Fruit fly (Drosophila melanogaster) S2 (cell line): ENCODE data around the gene CG10214.

Source experiments
- CG8478 ChIP-seq: fragments of >200 bp; optimal IDR thresholded peaks from 2 replicates; lab custom pipeline; 2018
- CTCF ChIP-seq, 2 experiments: fragments of >200 bp; optimal IDR thresholded peaks; 2 replicates each; lab custom pipeline; 2018

CG10214 gene

dm6 chr3R:23722680-23723372 lies 44.5 kb downstream of the CG10214 start, which contains the start of gene CG10365:
TSS of gene CG10365 (plus strand) at chr3R:23723331.
- TF ChIP-seq CTCF (optimal IDR thresholded peaks at IDR 0.05; lab: Kevin White, UChicago), result no peak

- TF ChIP-seq CTCF (optimal IDR thresholded peaks at IDR 0.05; lab: Kevin White, UChicago) (peak; percentile 54 to 90), CG8478 (lab: Kevin White, UChicago) (no peak)
These were observed 45.4 kb downstream of the CG10214 start for dm6 chr3R:23721936-23722335.

DNA sequence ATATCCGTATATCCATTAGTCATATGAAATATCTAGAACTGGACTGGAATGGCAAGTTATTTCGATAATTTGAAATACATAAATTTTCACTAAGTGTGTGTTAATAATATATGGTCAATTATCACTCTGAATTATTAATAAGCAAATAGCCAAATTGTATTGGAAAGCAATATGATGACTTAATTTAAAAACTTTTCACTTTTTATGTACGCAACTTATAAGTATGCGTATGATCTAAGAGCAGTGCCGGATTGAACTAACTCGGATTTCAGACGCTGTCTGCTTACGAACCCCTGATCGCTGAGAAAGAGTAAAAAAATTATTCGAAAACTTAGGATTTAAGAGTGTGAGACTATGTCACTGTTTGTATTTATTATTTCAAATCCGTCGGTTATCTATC lies 45.8 kb downstream of the CG10214 start, which contains the start of gene CG10232:
Gene CG10232, minus strand, starts transcription at position 101 of the 400 bp plus-strand sequence.
- TF ChIP-seq CG8478 (lab: Kevin White, UChicago), result no peak
- no peak for TF ChIP-seq CTCF (optimal IDR thresholded peaks at IDR 0.05; lab: Kevin White, UChicago)

- TF ChIP-seq CG8478 (lab: Kevin White, UChicago) (no peak), CTCF (optimal IDR thresholded peaks at IDR 0.05; lab: Kevin White, UChicago) (no peak)
These were observed 48.9 kb downstream of the CG10214 start, which contains the start of gene nau for dm6 chr3R:23718297-23718941. TSS of gene nau (minus strand) at chr3R:23718357.
